Fruit fly (Drosophila melanogaster): ENCODE results near the gene CG4751.

CG4751 gene

dm6 chr2L:11106562-11106962 lies 24.0 kb upstream of the CG4751 start, which contains the start of gene Reps (continued):
- TF ChIP-seq CG3032 (tag; optimal IDR thresholded peaks at IDR 0.05) (peak; percentile 99), Smox (GFP tag; optimal IDR thresholded peaks at IDR 0.05) (peak; percentile 98), Sox15 (GFP tag; optimal IDR thresholded peaks at IDR 0.05) (peak; percentile 98), CG6854 (GFP tag; optimal IDR thresholded peaks at IDR 0.05) (peak; percentile 91), fd59A (GFP tag; optimal IDR thresholded peaks at IDR 0.05) (peak; percentile 97), svp (GFP tag) (peak; percentile 99), CG6276 (GFP tag; optimal IDR thresholded peaks at IDR 0.05) (peak; percentile 95), CG9139 (GFP tag; optimal IDR thresholded peaks at IDR 0.05) (peak; percentile 94), CG16779 (tag; optimal IDR thresholded peaks at IDR 0.05) (peak; percentile 92), Gug (GFP tag; IDR thresholded peaks at IDR 0.05) (peak; percentile 99), CG10631 (GFP tag; optimal IDR thresholded peaks at IDR 0.05) (peak; percentile 99)

dm6 chr2L:11113011-11113528 lies 17.5 kb upstream of the CG4751 start, which contains the start of gene Idua:
TSS of gene Idua (minus strand) at chr2L:11113061.
- TF ChIP-seq Eip78C (GFP tag) (peak; percentile 96), Eip93F (GFP tag; optimal IDR thresholded peaks at IDR 0.05) (no peak), CG1621 (tag; optimal IDR thresholded peaks at IDR 0.05) (peak; percentile 58), CG10631 (GFP tag; optimal IDR thresholded peaks at IDR 0.05) (peak; percentile 83), Hr38 (GFP tag; optimal IDR thresholded peaks at IDR 0.05) (no peak), CG4318 (GFP tag; optimal IDR thresholded peaks at IDR 0.05) (peak; percentile 69), Gug (GFP tag; IDR thresholded peaks at IDR 0.05) (peak; percentile 52), CG10669 (GFP tag; optimal IDR thresholded peaks at IDR 0.05) (no peak), eg (GFP tag; IDR thresholded peaks at IDR 0.05) (no peak; the same call in 2 of the 3 replicates), ss (GFP tag; optimal IDR thresholded peaks at IDR 0.05) (no peak), CG11294 (GFP tag; IDR thresholded peaks at IDR 0.05) (peak; percentile 26; the same call in 1 of the 2 replicates), lz (GFP tag; optimal IDR thresholded peaks at IDR 0.05) (peak; percentile 65), spab (GFP tag; optimal IDR thresholded peaks at IDR 0.05) (no peak), Smox (GFP tag; optimal IDR thresholded peaks at IDR 0.05) (no peak), CG16779 (tag; optimal IDR thresholded peaks at IDR 0.05) (no peak), Eip75B (GFP tag; optimal IDR thresholded peaks at IDR 0.05) (no peak), Sox102F (GFP tag; optimal IDR thresholded peaks at IDR 0.05) (no peak), salr (GFP tag; optimal IDR thresholded peaks at IDR 0.05) (peak in 1 of 2 experiments; percentile 49), CG11762 (GFP tag; optimal IDR thresholded peaks at IDR 0.05; ENCODE audit: insufficient read depth) (peak; percentile 25), CG8119 (GFP tag; IDR thresholded peaks at IDR 0.05) (peak; percentile 82; the same call in 2 of the 3 replicates), CG3032 (tag; optimal IDR thresholded peaks at IDR 0.05) (no peak), dac (GFP tag; optimal IDR thresholded peaks at IDR 0.05) (no peak), CG6163 (GFP tag; IDR thresholded peaks at IDR 0.05) (peak; percentile 51; the same call in 1 of the 3 replicates), CG3919 (GFP tag; optimal IDR thresholded peaks at IDR 0.05) (no peak), Ets96B (tag; optimal IDR thresholded peaks at IDR 0.05) (no peak), CG32006 (GFP tag; optimal IDR thresholded peaks at IDR 0.05) (no peak), CG31627 (GFP tag; optimal IDR thresholded peaks at IDR 0.05) (peak; percentile 72), Hr39 (GFP tag; optimal IDR thresholded peaks at IDR 0.05) (no peak), achi (GFP tag; optimal IDR thresholded peaks at IDR 0.05) (peak; percentile 82), CG6792 (GFP tag; optimal IDR thresholded peaks at IDR 0.05) (peak; percentile 74), Met (GFP tag; optimal IDR thresholded peaks at IDR 0.05) (no peak), Blimp-1 (GFP tag; optimal IDR thresholded peaks at IDR 0.05) (no peak), CG34406 (GFP tag; optimal IDR thresholded peaks at IDR 0.05) (peak; percentile 76), CG8319 (GFP tag; optimal IDR thresholded peaks at IDR 0.05) (no peak), Sox15 (GFP tag; optimal IDR thresholded peaks at IDR 0.05) (peak; percentile 57), CG15336 (GFP tag; IDR thresholded peaks at IDR 0.05) (peak; percentile 72), cyc (GFP tag; optimal IDR thresholded peaks at IDR 0.05) (peak; percentile 45), vri (GFP tag; optimal IDR thresholded peaks at IDR 0.05) (no peak), fkh (GFP tag; optimal IDR thresholded peaks at IDR 0.05) (no peak), fd59A (GFP tag; optimal IDR thresholded peaks at IDR 0.05) (peak; percentile 73), CG9139 (GFP tag; optimal IDR thresholded peaks at IDR 0.05) (no peak), CG6808 (GFP tag; optimal IDR thresholded peaks at IDR 0.05) (no peak), pdm3 (GFP tag; optimal IDR thresholded peaks at IDR 0.05) (no peak), Hr4 (GFP tag; optimal IDR thresholded peaks at IDR 0.05) (no peak), svp (GFP tag) (no peak), dsx (GFP tag; optimal IDR thresholded peaks at IDR 0.05; ENCODE audit: poor library complexity, severe bottlenecking) (no peak)
